Fruit fly (Drosophila melanogaster) whole organism, pupa: ENCODE measurements around the gene CG10208.

Experiments
- CG13204 ChIP-seq: fragments of 200-800 bp; sonication (Bioruptor generic); optimal IDR thresholded peaks from 2 replicates; lab custom pipeline; 2018; ENCODE audit warnings: missing biosample characterization, mild to moderate bottlenecking, missing genetic modification characterization, moderate library complexity
- CG14655 ChIP-seq: fragments of 200-800 bp; sonication (Bioruptor generic); optimal IDR thresholded peaks from 3 replicates; lab custom pipeline; 2017; ENCODE audit warnings: mild to moderate bottlenecking, missing biosample characterization, missing genetic modification reagents, missing genetic modification characterization
- CG15710 ChIP-seq: fragments of 200-800 bp; sonication (Bioruptor generic); optimal IDR thresholded peaks from 2 replicates; lab custom pipeline; 2018; ENCODE audit warnings: missing biosample characterization, mild to moderate bottlenecking, missing genetic modification characterization, moderate library complexity
- CG32121 ChIP-seq: fragments of 200-800 bp; sonication (Bioruptor generic); IDR thresholded peaks from 2 replicates; pipeline ENCODE4 v1.3.6; 2022; ENCODE audit warnings: missing biosample characterization, missing genetic modification characterization
- CG34367 ChIP-seq: fragments of 200-800 bp; sonication (Bioruptor generic); optimal IDR thresholded peaks from 2 replicates; lab custom pipeline; 2018; ENCODE audit warnings: missing biosample characterization, mild to moderate bottlenecking, missing genetic modification characterization
- CG4496 ChIP-seq: fragments of 200-800 bp; sonication (Bioruptor generic); IDR thresholded peaks from 3 replicates; pipeline ENCODE4 v1.3.6; 2022; ENCODE audit warnings: missing biosample characterization, missing genetic modification characterization
- CG8159 ChIP-seq: fragments of 200-800 bp; sonication (Bioruptor generic); optimal IDR thresholded peaks from 3 replicates; lab custom pipeline; 2018; ENCODE audit warnings: missing biosample characterization, mild to moderate bottlenecking, missing genetic modification characterization, moderate library complexity
- CG9948 ChIP-seq: fragments of 200-800 bp; sonication (Bioruptor generic); optimal IDR thresholded peaks from 2 replicates; lab custom pipeline; 2018; ENCODE audit warnings: missing biosample characterization, mild to moderate bottlenecking, missing genetic modification characterization, moderate library complexity
- D1 ChIP-seq: fragments of 200-800 bp; sonication (Bioruptor generic); optimal IDR thresholded peaks from 2 replicates; lab custom pipeline; 2018; ENCODE audit warnings: missing biosample characterization, mild to moderate bottlenecking, missing genetic modification characterization, moderate library complexity
- EcR ChIP-seq: fragments of 200-800 bp; sonication (Bioruptor generic); optimal IDR thresholded peaks from 3 replicates; lab custom pipeline; 2019; ENCODE audit warnings: missing biosample characterization, missing genetic modification characterization, mild to moderate bottlenecking, moderate library complexity, missing genetic modification reagents
- Pif1B ChIP-seq: fragments of 200-800 bp; sonication (Bioruptor generic); optimal IDR thresholded peaks from 3 replicates; lab custom pipeline; 2016; ENCODE audit warnings: missing biosample characterization, missing genetic modification characterization
- fd96Ca ChIP-seq: fragments of 200-800 bp; sonication (Bioruptor generic); IDR thresholded peaks from 3 replicates; pipeline ENCODE4 v1.3.6; 2022; ENCODE audit warnings: missing biosample characterization, missing genetic modification characterization
- gl ChIP-seq: fragments of 200-800 bp; sonication (Bioruptor generic); optimal IDR thresholded peaks from 2 replicates; lab custom pipeline; 2018; ENCODE audit warnings: missing biosample characterization, mild to moderate bottlenecking, missing genetic modification characterization
- rn ChIP-seq: fragments of 200-800 bp; sonication (Bioruptor generic); IDR thresholded peaks from 2 replicates; pipeline ENCODE4 v1.3.6; 2022; ENCODE audit warnings: missing biosample characterization, missing genetic modification characterization

DNA sequence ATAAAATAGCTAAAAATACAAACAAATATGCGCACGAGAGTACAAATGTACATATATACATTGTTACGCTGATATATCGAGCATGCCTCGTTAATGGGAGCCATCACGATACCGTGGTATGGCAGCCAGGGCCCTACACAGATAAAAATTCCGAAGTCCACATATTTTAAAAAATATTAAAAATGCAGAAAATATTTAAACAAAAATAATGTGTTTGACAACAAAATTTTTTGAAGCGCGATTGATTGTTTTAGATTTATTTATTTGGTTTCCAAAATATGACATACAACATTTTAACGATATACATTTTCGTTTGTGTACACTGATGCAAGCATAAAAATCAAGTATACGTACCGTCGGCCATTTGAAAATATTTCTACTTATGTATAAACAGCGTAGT, 47.2 kb downstream of the CG10208 start:
- TF ChIP-seq EcR (GFP tag; lab: Kevin White, UChicago) (no peak), gl (tag; lab: Kevin White, UChicago) (no peak), CG9948 (tag; lab: Kevin White, UChicago) (peak; percentile 63), CG14655 (GFP tag; lab: Kevin White, UChicago) (peak; percentile 67), rn (GFP tag; lab: Robert Waterston, UW) (peak; percentile 33; the same call in 1 of the 2 replicates), Pif1B (GFP tag; lab: Kevin White, UChicago) (peak; percentile 45), fd96Ca (GFP tag; lab: Robert Waterston, UW) (0 out of 3 replicates have a peak, but pooled peaks have one; percentile 50), CG13204 (no peak), CG32121 (GFP tag; lab: Robert Waterston, UW) (peak; percentile 84), CG4496 (GFP tag; lab: Robert Waterston, UW) (peak; percentile 83), CG34367 (peak; percentile 27), D1 (tag; lab: Kevin White, UChicago) (no peak), CG8159 (tag; lab: Kevin White, UChicago) (peak; percentile 69), CG15710 (tag; lab: Kevin White, UChicago) (peak; percentile 60)
